Fruit fly (Drosophila melanogaster): ENCODE measurements around the gene Vps16B.

Gene Vps16B

dm6 chr3R:29861432-29862249, 45.4 kb upstream of the Vps16B start, which contains the start of the genes CG15514 and RpS8 (continued):
- TF ChIP-seq CG17361 (GFP tag; IDR thresholded peaks at IDR 0.05) (peak; percentile 64), CG3281 (GFP tag; optimal IDR thresholded peaks at IDR 0.05) (peak; percentile 57), CG17328 (GFP tag; IDR thresholded peaks at IDR 0.05) (0 out of 2 replicates have a peak, but pooled peaks have one; percentile 30), dpn (GFP tag; optimal IDR thresholded peaks at IDR 0.05) (peak; percentile 36 to 52), CG17912 (GFP tag; optimal IDR thresholded peaks at IDR 0.05) (peak; percentile 63), Sox102F (GFP tag; optimal IDR thresholded peaks at IDR 0.05) (peak; percentile 46), vfl (GFP tag; optimal IDR thresholded peaks at IDR 0.05) (no peak), Pdp1 (GFP tag; optimal IDR thresholded peaks at IDR 0.05) (peak in 1 of 2 experiments; percentile 41), Sox100B (GFP tag; optimal IDR thresholded peaks at IDR 0.05) (no peak), CG3163 (GFP tag; optimal IDR thresholded peaks at IDR 0.05) (no peak), CG11247 (GFP tag; IDR thresholded peaks at IDR 0.05) (0 out of 2 replicates have a peak, but pooled peaks have one; percentile 28), odd (GFP tag; optimal IDR thresholded peaks at IDR 0.05) (no peak), MBD-R2 (GFP tag; IDR thresholded peaks at IDR 0.05) (peak; percentile 67), CG17186 (GFP tag; optimal IDR thresholded peaks at IDR 0.05) (peak; percentile 100), CG34376 (GFP tag; optimal IDR thresholded peaks at IDR 0.05) (peak; percentile 76), rib (GFP tag; IDR thresholded peaks at IDR 0.05) (no peak), CG10147 (GFP tag; optimal IDR thresholded peaks at IDR 0.05) (peak; percentile 50), CG10462 (GFP tag; optimal IDR thresholded peaks at IDR 0.05) (peak; percentile 24), crc (GFP tag; optimal IDR thresholded peaks at IDR 0.05) (no peak), nom (GFP tag; optimal IDR thresholded peaks at IDR 0.05) (peak; percentile 45), HLH4C (GFP tag; IDR thresholded peaks at IDR 0.05; ENCODE audit: partially characterized antibody) (0 out of 3 replicates have a peak, but pooled peaks have one; percentile 16), trem (tag; optimal IDR thresholded peaks at IDR 0.05) (peak; percentile 66), CG5953 (GFP tag; IDR thresholded peaks at IDR 0.05) (peak; percentile 42; the same call in 1 of the 2 replicates), CG34422 (GFP tag; IDR thresholded peaks at IDR 0.05) (peak; percentile 62; the same call in 1 of the 3 replicates), CG13624 (GFP tag; optimal IDR thresholded peaks at IDR 0.05) (peak; percentile 28), Fer3 (tag; optimal IDR thresholded peaks at IDR 0.05) (peak; percentile 41), NFAT (GFP tag; IDR thresholded peaks at IDR 0.05) (0 out of 2 replicates have a peak, but pooled peaks have one; percentile 27), z (GFP tag; IDR thresholded peaks at IDR 0.05) (no peak)

dm6 chr3R:29859763-29860162, 43.5 kb upstream of the Vps16B start:
- TF ChIP-seq zen (tag; optimal IDR thresholded peaks at IDR 0.05) (peak; percentile 27), ewg (GFP tag; optimal IDR thresholded peaks at IDR 0.05) (peak; percentile 6), Nf-YC (tag; optimal IDR thresholded peaks at IDR 0.05) (no peak), corto (GFP tag; optimal IDR thresholded peaks at IDR 0.05) (no peak), CG34376 (GFP tag; optimal IDR thresholded peaks at IDR 0.05) (peak; percentile 64), CG5953 (GFP tag; IDR thresholded peaks at IDR 0.05) (no peak), shn (GFP tag; optimal IDR thresholded peaks at IDR 0.05) (no peak), CG1792 (GFP tag; optimal IDR thresholded peaks at IDR 0.05) (no peak), CG7987 (GFP tag; optimal IDR thresholded peaks at IDR 0.05) (peak; percentile 52), tin (GFP tag; optimal IDR thresholded peaks at IDR 0.05) (peak; percentile 8), Opbp (GFP tag; IDR thresholded peaks at IDR 0.05; ENCODE audit: partially characterized antibody) (0 out of 3 replicates have a peak, but pooled peaks have one; percentile 27), CG10267 (tag; optimal IDR thresholded peaks at IDR 0.05) (peak; percentile 33), schlank (tag; optimal IDR thresholded peaks at IDR 0.05) (peak; percentile 21), CG12769 (tag; optimal IDR thresholded peaks at IDR 0.05) (no peak), CG14441 (GFP tag; IDR thresholded peaks at IDR 0.05) (peak; percentile 61), Elba2 (GFP tag; optimal IDR thresholded peaks at IDR 0.05) (no peak), amos (GFP tag; IDR thresholded peaks at IDR 0.05; ENCODE audit: partially characterized antibody) (peak; percentile 31; the same call in 1 of the 2 replicates), toy (GFP tag; IDR thresholded peaks at IDR 0.05) (no peak), Rfx (GFP tag; IDR thresholded peaks at IDR 0.05) (peak; percentile 81), zfh1 (GFP tag; IDR thresholded peaks at IDR 0.05) (peak; percentile 56; the same call in 2 of the 3 replicates), nmo (GFP tag; optimal IDR thresholded peaks at IDR 0.05) (peak; percentile 40), Lpt (GFP tag; optimal IDR thresholded peaks at IDR 0.05) (no peak), CG2712 (tag; optimal IDR thresholded peaks at IDR 0.05) (peak; percentile 56)

Measured in whole organism, embryonic.